Worm (Caenorhabditis elegans) whole organism, mixed stage, embryonic: ENCODE measurements around the gene fkb-6.

ENCODE experiments used
- elt-3 ChIP-seq: fragments of 150-350 bp; optimal IDR thresholded peaks from 2 replicates; lab custom pipeline; 2014; ENCODE audit warnings: missing biosample characterization, missing genetic modification characterization
- lsy-2 ChIP-seq: fragments of 150-350 bp; optimal IDR thresholded peaks from 2 replicates; lab custom pipeline; 2014; ENCODE audit warnings: missing biosample characterization, missing genetic modification characterization
- pha-4 ChIP-seq: fragments of 150-350 bp; optimal IDR thresholded peaks from 2 replicates; lab custom pipeline; 2018; ENCODE audit warnings: missing biosample characterization, missing genetic modification reagents, missing genetic modification characterization
- snpc-4 ChIP-seq: fragments of 150-350 bp; optimal IDR thresholded peaks from 2 replicates; lab custom pipeline; 2014; ENCODE audit warnings: missing biosample characterization, missing genetic modification characterization
- unc-39 ChIP-seq: fragments of 150-350 bp; optimal IDR thresholded peaks from 2 replicates; lab custom pipeline; 2014; ENCODE audit warnings: missing biosample characterization, missing genetic modification characterization

ce11 chrV:20832554-20832963 lies 13.4 kb upstream of the fkb-6 start:
- TF ChIP-seq elt-3 (tag; lab: Kevin White, UChicago) (no peak), lsy-2 (no peak), pha-4 (tag; lab: Kevin White, UChicago) (no peak), snpc-4 (tag; lab: Kevin White, UChicago) (no peak), unc-39 (tag; lab: Kevin White, UChicago) (no peak)
